Worm (Caenorhabditis elegans) whole organism, early embryonic: ENCODE measurements around the gene gldi-1.

Experiments
- B0310.2 ChIP-seq: sonication (generic microtip); optimal IDR thresholded peaks from 2 replicates; lab custom pipeline; 2016; ENCODE audit warnings: mild to moderate bottlenecking, missing genetic modification characterization, missing compliant biosample characterization
- aly-1 ChIP-seq: sonication (generic microtip); optimal IDR thresholded peaks from 2 replicates; lab custom pipeline; 2016; ENCODE audit warnings: missing genetic modification characterization, missing compliant biosample characterization
- ama-1 ChIP-seq: fragments of 150-350 bp; optimal IDR thresholded peaks from 2 replicates; lab custom pipeline; 2014
- ceh-13 ChIP-seq: fragments of 200-800 bp; sonication (Bioruptor generic); optimal IDR thresholded peaks from 2 replicates; lab custom pipeline; 2018; ENCODE audit warnings: mild to moderate bottlenecking, missing genetic modification characterization, missing compliant biosample characterization
- flt-1 ChIP-seq: fragments of 200-800 bp; sonication (Bioruptor generic); IDR thresholded peaks from 2 replicates; pipeline ENCODE4 v1.3.6; 2022; ENCODE audit warnings: missing genetic modification characterization, missing compliant biosample characterization
- hmbx-1 ChIP-seq: sonication (generic microtip); optimal IDR thresholded peaks from 2 replicates; lab custom pipeline; 2016; ENCODE audit warnings: mild to moderate bottlenecking, missing genetic modification characterization, missing compliant biosample characterization
- hnd-1 ChIP-seq: sonication (generic microtip); optimal IDR thresholded peaks from 2 replicates; lab custom pipeline; 2016; ENCODE audit warnings: missing genetic modification characterization, missing compliant biosample characterization
- pes-1 ChIP-seq: fragments of 200-800 bp; sonication (Bioruptor generic); IDR thresholded peaks from 2 replicates; pipeline ENCODE4 v1.3.6; 2022; ENCODE audit warnings: missing genetic modification reagents, missing genetic modification characterization, missing compliant biosample characterization
- scrt-1 ChIP-seq: fragments of 200-800 bp; sonication (Bioruptor generic); IDR thresholded peaks from 2 replicates; pipeline ENCODE4 v1.3.6; 2022; ENCODE audit warnings: missing genetic modification characterization, missing compliant biosample characterization
- sea-1 ChIP-seq: fragments of 200-800 bp; sonication (Bioruptor generic); conservative IDR thresholded peaks from 2 replicates; pipeline ENCODE4 v1.3.6; 2022; ENCODE audit warnings: missing genetic modification characterization, missing compliant biosample characterization
- tra-4 ChIP-seq: sonication (generic microtip); optimal IDR thresholded peaks from 2 replicates; lab custom pipeline; 2017; ENCODE audit warnings: missing genetic modification characterization, missing compliant biosample characterization

- TF ChIP-seq sea-1 (GFP tag; lab: Robert Waterston, UW) (no peak), aly-1 (tag; lab: Kevin White, UChicago) (no peak), ama-1 (lab: Kevin White, UChicago) (no peak), scrt-1 (GFP tag; lab: Robert Waterston, UW) (no peak), ceh-13 (GFP tag; lab: Kevin White, UChicago) (no peak), hnd-1 (tag; lab: Kevin White, UChicago) (no peak), tra-4 (tag; lab: Kevin White, UChicago) (no peak), pes-1 (GFP tag; lab: Robert Waterston, UW) (no peak), B0310.2 (tag; lab: Kevin White, UChicago) (no peak), flt-1 (GFP tag; lab: Robert Waterston, UW) (no peak), hmbx-1 (tag; lab: Kevin White, UChicago) (no peak)
Measured at ce11 chrII:484328-484916, at the start of gene gldi-1, which contains the start of gene prp-21.
